Fruit fly (Drosophila melanogaster) whole organism, adult: ENCODE results near the gene CG9021.

Source experiments
- CG11617 ChIP-seq: fragments of 200-800 bp; sonication (Bioruptor generic); optimal IDR thresholded peaks from 2 replicates; lab custom pipeline; 2017; ENCODE audit warnings: mild to moderate bottlenecking, missing biosample characterization, missing genetic modification reagents, missing genetic modification characterization
- CG12768 ChIP-seq: fragments of 200-800 bp; sonication (Bioruptor generic); optimal IDR thresholded peaks from 2 replicates; lab custom pipeline; 2017; ENCODE audit warnings: missing biosample characterization, missing genetic modification characterization, mild to moderate bottlenecking, moderate library complexity, missing genetic modification reagents
- CG14711 ChIP-seq: fragments of 200-800 bp; sonication (Bioruptor generic); optimal IDR thresholded peaks from 2 replicates; lab custom pipeline; 2018; ENCODE audit warnings: missing biosample characterization, mild to moderate bottlenecking, missing genetic modification characterization, moderate library complexity
- CG1620 ChIP-seq: fragments of 200-800 bp; sonication (Bioruptor generic); optimal IDR thresholded peaks from 2 replicates; lab custom pipeline; 2016; ENCODE audit warnings: missing biosample characterization, missing genetic modification characterization
- CG33017 ChIP-seq: fragments of 200-800 bp; sonication (Bioruptor generic); optimal IDR thresholded peaks from 2 replicates; lab custom pipeline; 2018; ENCODE audit warnings: missing biosample characterization, mild to moderate bottlenecking, missing genetic modification characterization, moderate library complexity
- CG5204 ChIP-seq: fragments of 200-800 bp; sonication (Bioruptor generic); optimal IDR thresholded peaks from 2 replicates; lab custom pipeline; 2016; ENCODE audit warnings: missing biosample characterization, missing genetic modification characterization
- CG7045 ChIP-seq: fragments of 200-800 bp; sonication (Bioruptor generic); optimal IDR thresholded peaks from 2 replicates; lab custom pipeline; 2017; ENCODE audit warnings: missing biosample characterization, mild to moderate bottlenecking, missing genetic modification characterization
- CG7101 ChIP-seq: fragments of 200-800 bp; sonication (Bioruptor generic); optimal IDR thresholded peaks from 2 replicates; lab custom pipeline; 2018; ENCODE audit warnings: missing biosample characterization, mild to moderate bottlenecking, missing genetic modification characterization, moderate library complexity
- Clk ChIP-seq: fragments of 200-800 bp; sonication (Bioruptor generic); optimal IDR thresholded peaks from 2 replicates; lab custom pipeline; 2017; ENCODE audit warnings: missing biosample characterization, missing genetic modification characterization
- Crg-1 ChIP-seq: fragments of 200-800 bp; sonication (Bioruptor generic); optimal IDR thresholded peaks from 2 replicates; lab custom pipeline; 2016; ENCODE audit warnings: missing biosample characterization, missing genetic modification characterization
- Hr96 ChIP-seq: fragments of 200-800 bp; sonication (Bioruptor generic); optimal IDR thresholded peaks from 2 replicates; lab custom pipeline; 2016; ENCODE audit warnings: missing biosample characterization, missing genetic modification characterization
- Mnt ChIP-seq: fragments of 200-800 bp; sonication (Bioruptor generic); optimal IDR thresholded peaks from 2 replicates; lab custom pipeline; 2016; ENCODE audit warnings: missing biosample characterization, mild to moderate bottlenecking, missing genetic modification characterization
- bab1 ChIP-seq: fragments of 200-800 bp; sonication (Bioruptor generic); optimal IDR thresholded peaks from 3 replicates; lab custom pipeline; 2019; ENCODE audit warnings: missing biosample characterization, mild to moderate bottlenecking, missing genetic modification characterization, moderate library complexity
- cic ChIP-seq: fragments of 200-800 bp; sonication (Bioruptor generic); optimal IDR thresholded peaks from 2 replicates; lab custom pipeline; 2017; ENCODE audit warnings: missing biosample characterization, mild to moderate bottlenecking, missing genetic modification characterization, moderate library complexity
- cnc ChIP-seq, 2 experiments: fragments of >200 bp; optimal IDR thresholded peaks; 2 replicates each; lab custom pipeline; 2017
- kay ChIP-seq: fragments of 200-800 bp; sonication (Bioruptor generic); peaks from one replicate; lab custom pipeline; 2016; ENCODE audit warnings: missing biosample characterization, missing genetic modification characterization, borderline replicate concordance
- ovo ChIP-seq: fragments of 200-800 bp; sonication (Bioruptor generic); optimal IDR thresholded peaks from 2 replicates; lab custom pipeline; 2016; ENCODE audit warnings: missing biosample characterization, missing genetic modification characterization
- pad ChIP-seq: fragments of 200-800 bp; sonication (Bioruptor generic); optimal IDR thresholded peaks from 3 replicates; lab custom pipeline; 2017; ENCODE audit warnings: missing biosample characterization, missing genetic modification characterization, mild to moderate bottlenecking, moderate library complexity, missing genetic modification reagents
- tj ChIP-seq: fragments of 200-800 bp; sonication (Bioruptor generic); optimal IDR thresholded peaks from 3 replicates; lab custom pipeline; 2017; ENCODE audit warnings: missing biosample characterization, mild to moderate bottlenecking, missing genetic modification characterization, moderate library complexity
- toe ChIP-seq: fragments of 200-800 bp; sonication (Bioruptor generic); optimal IDR thresholded peaks from 2 replicates; lab custom pipeline; 2016; ENCODE audit warnings: missing biosample characterization, missing genetic modification characterization

Gene CG9021

DNA sequence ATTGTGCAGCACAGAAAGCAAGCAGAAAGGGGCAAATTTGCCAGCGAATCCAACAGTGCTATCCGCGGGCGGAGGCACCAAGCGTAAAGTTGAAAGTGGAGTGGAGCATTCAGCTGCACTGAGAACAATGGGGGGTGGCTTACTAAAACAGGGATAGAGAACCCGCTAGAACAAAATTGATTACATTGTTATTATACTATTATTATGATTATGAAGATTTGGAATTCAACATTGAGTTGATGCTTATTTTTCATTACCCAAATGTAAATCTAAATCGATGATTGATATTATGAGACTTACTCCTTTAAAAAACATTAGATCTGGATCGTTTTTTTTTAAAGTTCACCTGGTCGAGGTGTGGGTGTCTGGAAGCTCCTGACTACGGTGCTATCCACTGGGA is 2.9 kb downstream of the CG9021 start:
- no peak for TF ChIP-seq Hr96
- TF ChIP-seq bab1: no peak
- no peak for TF ChIP-seq cnc (optimal IDR thresholded peaks at IDR 0.05; lab: Kevin White, UChicago)
- TF ChIP-seq toe (GFP tag; lab: Kevin White, UChicago): no peak
- no peak for TF ChIP-seq CG12768 (GFP tag; lab: Kevin White, UChicago)
- no peak for TF ChIP-seq CG7101
- no peak for TF ChIP-seq CG1620 (GFP tag; lab: Kevin White, UChicago)
- no peak for TF ChIP-seq CG11617 (GFP tag; lab: Kevin White, UChicago)
- no peak for TF ChIP-seq CG5204 (GFP tag; lab: Kevin White, UChicago)

DNA sequence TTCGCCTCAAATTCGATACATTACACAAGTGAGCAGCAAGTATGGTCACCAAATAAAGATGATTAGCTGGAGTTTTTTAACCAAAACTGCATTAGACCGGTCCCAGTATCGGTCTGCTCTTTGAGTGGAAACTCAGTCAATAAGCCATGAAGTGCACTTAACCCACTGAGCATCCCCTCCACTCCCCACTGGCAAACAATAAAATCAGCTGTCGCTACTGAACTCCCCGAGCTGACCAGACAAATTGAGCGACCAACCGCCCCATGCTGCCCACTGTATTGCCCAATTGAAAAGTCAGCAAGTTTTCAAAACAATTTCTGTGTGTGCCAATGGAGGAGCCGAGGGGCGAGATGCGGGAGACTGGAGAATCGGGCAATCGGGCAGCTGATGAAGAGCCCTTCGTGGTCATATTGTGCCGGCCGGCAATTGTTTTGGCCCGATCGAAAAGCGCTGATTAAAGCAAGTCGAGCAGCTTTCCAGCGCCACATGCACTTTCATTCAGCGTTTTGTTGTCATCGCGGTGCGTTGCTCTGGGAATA is 5.2 kb downstream of the CG9021 start:
- peak; percentile 31 for TF ChIP-seq cic (GFP tag; lab: Kevin White, UChicago)
- TF ChIP-seq Crg-1 (GFP tag; lab: Kevin White, UChicago): no peak
- TF ChIP-seq bab1: peak; percentile 29
- peak; percentile 98 for TF ChIP-seq tj (GFP tag; lab: Kevin White, UChicago)

DNA sequence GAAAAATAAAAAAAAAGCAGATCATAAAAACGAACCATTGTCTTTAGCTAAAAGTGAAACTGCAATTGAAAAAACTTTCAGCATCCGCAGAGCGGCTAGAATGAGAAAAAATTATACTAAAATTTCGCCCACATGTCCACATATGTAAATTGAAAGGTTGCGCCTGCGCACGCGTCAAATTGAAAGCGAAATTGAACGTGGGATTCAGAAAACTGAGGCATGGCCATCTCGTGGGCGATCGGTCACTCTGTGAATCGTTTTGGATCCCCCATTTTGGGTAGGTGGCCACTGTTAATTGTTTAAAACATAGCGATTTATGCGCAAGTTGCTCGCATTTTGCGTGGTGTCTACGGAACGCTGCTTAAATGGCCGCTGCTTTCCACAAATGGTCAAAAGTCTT is 10.0 kb downstream of the CG9021 start:
- TF ChIP-seq kay (GFP tag; lab: Kevin White, UChicago) (no peak), Mnt (GFP tag; lab: Kevin White, UChicago) (no peak), CG33017 (tag; lab: Kevin White, UChicago) (no peak), tj (GFP tag; lab: Kevin White, UChicago) (no peak), CG11617 (GFP tag; lab: Kevin White, UChicago) (no peak), CG1620 (GFP tag; lab: Kevin White, UChicago) (no peak), cnc (optimal IDR thresholded peaks at IDR 0.05; lab: Kevin White, UChicago) (no peak), CG14711 (tag; lab: Kevin White, UChicago) (no peak), cic (GFP tag; lab: Kevin White, UChicago) (no peak), Clk (no peak), Hr96 (no peak), Crg-1 (GFP tag; lab: Kevin White, UChicago) (no peak), CG7045 (no peak), CG5204 (GFP tag; lab: Kevin White, UChicago) (no peak), toe (GFP tag; lab: Kevin White, UChicago) (no peak), ovo (GFP tag; lab: Kevin White, UChicago) (no peak), CG12768 (GFP tag; lab: Kevin White, UChicago) (no peak), bab1 (no peak), pad (no peak), CG7101 (no peak)

DNA sequence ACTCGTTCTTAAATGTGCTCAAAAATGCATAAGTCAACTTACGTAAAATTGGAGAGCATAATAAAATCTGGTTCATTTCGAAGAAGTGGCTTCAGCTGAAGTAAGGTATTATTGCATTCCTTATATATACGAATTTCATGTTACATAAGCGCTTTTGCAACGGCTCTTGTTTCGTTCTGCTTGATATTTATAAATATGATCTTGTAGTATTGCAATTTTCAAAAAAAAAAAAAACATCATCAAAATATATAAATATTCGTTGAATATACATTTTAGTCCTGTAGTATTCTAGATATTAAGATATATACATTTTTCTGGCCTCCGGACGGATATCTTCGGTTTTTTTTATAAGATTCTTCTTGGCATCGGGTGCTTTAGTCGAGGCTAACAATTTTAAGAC is 10.7 kb downstream of the CG9021 start, which contains the start of gene Acp26Aa:
Acp26Aa (minus strand) TSS at position 101 of the 400 bp plus-strand sequence.
- TF ChIP-seq tj (GFP tag; lab: Kevin White, UChicago): peak; percentile 68
- no peak for TF ChIP-seq CG14711 (tag; lab: Kevin White, UChicago)

DNA sequence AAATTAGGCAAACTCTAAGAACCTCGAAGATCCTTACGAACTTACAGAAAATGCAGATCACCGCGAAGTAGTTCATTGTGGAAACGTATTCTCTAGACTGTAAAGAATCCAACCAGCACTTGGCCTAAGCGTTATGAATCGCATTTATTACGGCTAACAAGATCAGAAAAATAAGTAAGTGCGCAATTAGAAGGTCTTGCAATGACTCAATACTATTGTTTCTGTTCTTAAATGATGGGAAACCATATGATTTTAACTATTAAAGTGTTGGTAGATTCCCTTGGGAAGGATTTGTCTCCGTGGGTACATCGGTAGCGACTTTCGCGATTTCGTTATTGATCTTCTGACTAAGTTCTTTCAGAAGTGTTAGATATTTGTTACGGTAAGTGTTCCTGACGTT is 11.7 kb downstream of the CG9021 start, which contains the start of gene Acp26Ab:
Acp26Ab (minus strand) TSS at position 101 of the 400 bp plus-strand sequence.
- TF ChIP-seq ovo (GFP tag; lab: Kevin White, UChicago) (no peak), CG1620 (GFP tag; lab: Kevin White, UChicago) (no peak), cic (GFP tag; lab: Kevin White, UChicago) (no peak), pad (no peak), CG14711 (tag; lab: Kevin White, UChicago) (no peak), Clk (no peak), tj (GFP tag; lab: Kevin White, UChicago) (no peak), CG7045 (no peak), Hr96 (no peak), CG5204 (GFP tag; lab: Kevin White, UChicago) (no peak), toe (GFP tag; lab: Kevin White, UChicago) (no peak), kay (GFP tag; lab: Kevin White, UChicago) (no peak), Mnt (GFP tag; lab: Kevin White, UChicago) (no peak), Crg-1 (GFP tag; lab: Kevin White, UChicago) (no peak), cnc (optimal IDR thresholded peaks at IDR 0.05; lab: Kevin White, UChicago) (no peak), CG33017 (tag; lab: Kevin White, UChicago) (no peak), CG12768 (GFP tag; lab: Kevin White, UChicago) (no peak)

DNA sequence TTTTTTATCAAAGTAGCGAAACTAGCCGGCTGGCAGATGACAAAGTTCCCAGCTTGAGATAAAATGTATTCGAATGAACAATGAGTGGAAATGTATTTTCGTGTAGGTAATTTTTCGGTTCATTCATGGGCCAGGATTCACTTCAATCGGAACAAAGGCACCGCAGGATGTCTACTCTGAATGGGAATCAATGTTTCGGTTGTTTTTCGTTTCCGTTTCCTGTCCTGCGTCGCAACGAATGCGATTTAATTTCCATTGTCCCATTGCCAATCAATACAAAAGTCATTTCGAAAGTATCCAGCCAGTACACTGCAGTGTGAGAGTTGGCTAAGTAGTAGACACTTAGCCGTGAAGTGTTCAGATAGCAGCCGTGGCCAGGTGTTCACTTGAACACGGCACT is 13.9 kb downstream of the CG9021 start:
- TF ChIP-seq Crg-1 (GFP tag; lab: Kevin White, UChicago): no peak
- no peak for TF ChIP-seq CG14711 (tag; lab: Kevin White, UChicago)

DNA sequence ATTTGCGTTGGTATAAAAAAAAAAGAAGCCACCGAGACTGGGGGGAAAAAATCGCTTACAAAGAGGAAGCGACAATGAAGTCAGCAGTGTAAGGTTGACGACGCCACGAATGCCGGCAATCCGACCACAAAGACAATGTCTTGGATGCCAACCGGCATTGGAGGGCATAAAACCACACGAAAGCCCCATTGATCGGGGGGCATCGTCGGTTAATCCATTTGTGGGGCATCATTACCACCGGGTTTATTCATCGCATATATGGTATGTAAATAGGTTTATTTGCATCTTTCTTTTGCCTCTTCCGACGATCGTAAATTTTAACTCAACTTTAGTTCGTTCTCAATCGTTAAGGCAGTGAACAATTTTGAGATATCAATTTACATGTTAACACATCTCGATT is 17.5 kb downstream of the CG9021 start:
- TF ChIP-seq CG5204 (GFP tag; lab: Kevin White, UChicago) (no peak), cic (GFP tag; lab: Kevin White, UChicago) (no peak), cnc (optimal IDR thresholded peaks at IDR 0.05; lab: Kevin White, UChicago) (no peak), CG33017 (tag; lab: Kevin White, UChicago) (no peak), CG12768 (GFP tag; lab: Kevin White, UChicago) (no peak), CG14711 (tag; lab: Kevin White, UChicago) (no peak), Clk (no peak), bab1 (no peak), CG7101 (no peak), CG1620 (GFP tag; lab: Kevin White, UChicago) (no peak), Crg-1 (GFP tag; lab: Kevin White, UChicago) (no peak), ovo (GFP tag; lab: Kevin White, UChicago) (no peak), CG11617 (GFP tag; lab: Kevin White, UChicago) (no peak), Hr96 (no peak), pad (no peak), kay (GFP tag; lab: Kevin White, UChicago) (no peak), Mnt (GFP tag; lab: Kevin White, UChicago) (no peak), toe (GFP tag; lab: Kevin White, UChicago) (no peak), tj (GFP tag; lab: Kevin White, UChicago) (no peak)
